Fruit fly (Drosophila melanogaster): ENCODE measurements around the gene CG34305.

DNA sequence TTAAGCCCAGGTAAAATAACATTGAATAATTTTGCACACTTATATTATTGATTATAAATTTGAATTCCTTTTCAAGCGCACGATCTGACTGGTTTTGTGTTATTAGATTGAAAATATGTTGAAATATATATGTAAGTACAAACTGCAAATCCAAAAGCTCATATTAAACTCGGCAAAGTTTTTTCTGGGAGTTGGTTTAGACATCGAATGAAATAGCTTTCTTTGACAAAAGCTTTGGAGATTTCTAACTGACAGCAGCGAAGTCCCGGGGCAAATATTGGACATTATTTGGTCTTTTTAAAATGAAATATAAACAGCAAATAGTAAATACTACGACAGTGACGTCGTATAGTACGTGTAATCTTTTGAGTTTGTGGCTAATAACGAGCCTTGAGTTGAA lies 8.3 kb upstream of the CG34305 start, which contains the start of gene TwdlG:
- TF ChIP-seq psq (optimal IDR thresholded peaks at IDR 0.05) (no peak), h (optimal IDR thresholded peaks at IDR 0.05) (no peak), insv (optimal IDR thresholded peaks at IDR 0.05) (no peak), Myc (optimal IDR thresholded peaks at IDR 0.05) (no peak), ttk (optimal IDR thresholded peaks at IDR 0.05) (no peak), Sin3A (optimal IDR thresholded peaks at IDR 0.05) (no peak)

All from Kc167 (cell line).